Fruit fly (Drosophila melanogaster): ENCODE measurements around the gene CG2004.

The CG2004 gene

DNA sequence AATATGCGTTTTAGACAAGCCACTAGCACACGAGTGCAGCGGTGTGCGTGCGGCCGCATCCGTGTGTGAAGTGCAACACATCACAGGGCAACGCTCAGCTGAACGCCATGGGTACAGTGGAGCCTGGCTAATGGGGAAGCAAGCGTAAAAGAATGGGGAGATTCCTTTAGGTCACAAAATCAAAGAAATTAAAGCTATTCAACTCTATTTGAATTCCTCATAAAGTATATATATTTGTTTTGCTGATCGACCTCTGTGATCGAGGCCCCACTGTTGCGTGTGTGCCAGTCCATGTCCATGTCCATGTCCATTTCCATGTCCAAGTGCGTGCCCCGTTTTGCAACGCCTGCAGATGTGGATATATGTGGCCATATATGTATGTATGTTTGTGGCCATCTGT, 40.6 kb upstream of the CG2004 start (continued):
- peak in 1 of 3 experiments; percentile 43 for TF ChIP-seq lola (GFP tag; optimal IDR thresholded peaks at IDR 0.05)
- TF ChIP-seq CG11504 (tag; optimal IDR thresholded peaks at IDR 0.05): peak; percentile 17
- TF ChIP-seq fd3F (GFP tag; optimal IDR thresholded peaks at IDR 0.05): no peak
- no peak for TF ChIP-seq amos (GFP tag; IDR thresholded peaks at IDR 0.05; ENCODE audit: partially characterized antibody)
- TF ChIP-seq CG16813 (GFP tag; IDR thresholded peaks at IDR 0.05; ENCODE audit: partially characterized antibody): no peak
- TF ChIP-seq CG8924 (tag; optimal IDR thresholded peaks at IDR 0.05): no peak
- TF ChIP-seq CG2875 (GFP tag; optimal IDR thresholded peaks at IDR 0.05): no peak
- 0 out of 2 replicates have a peak, but pooled peaks have one; percentile 31 for TF ChIP-seq CG14667 (GFP tag; IDR thresholded peaks at IDR 0.05)
- no peak for TF ChIP-seq pan (optimal IDR thresholded peaks at IDR 0.05)
- TF ChIP-seq pan (GFP tag; optimal IDR thresholded peaks at IDR 0.05 in 1 of 2, IDR thresholded peaks at IDR 0.05 in 1 of 2): no peak
- no peak for TF ChIP-seq HmgD (GFP tag; optimal IDR thresholded peaks at IDR 0.05)
- peak; percentile 37; the same call in 1 of the 2 replicates for TF ChIP-seq CG1024 (GFP tag; IDR thresholded peaks at IDR 0.05)
- TF ChIP-seq abd-A (tag; optimal IDR thresholded peaks at IDR 0.05): no peak
- no peak for TF ChIP-seq inv (GFP tag; IDR thresholded peaks at IDR 0.05; ENCODE audit: partially characterized antibody)
- TF ChIP-seq jumu (GFP tag; optimal IDR thresholded peaks at IDR 0.05): no peak
- TF ChIP-seq CG34224 (GFP tag; IDR thresholded peaks at IDR 0.05; ENCODE audit: partially characterized antibody): no peak
- no peak for TF ChIP-seq YL-1 (GFP tag; optimal IDR thresholded peaks at IDR 0.05)
- TF ChIP-seq Dp (GFP tag; optimal IDR thresholded peaks at IDR 0.05): no peak
- TF ChIP-seq CG17612 (GFP tag; IDR thresholded peaks at IDR 0.05): no peak
- TF ChIP-seq wek (GFP tag; optimal IDR thresholded peaks at IDR 0.05): no peak
- TF ChIP-seq gfzf (GFP tag; optimal IDR thresholded peaks at IDR 0.05): no peak
- TF ChIP-seq trh (GFP tag; optimal IDR thresholded peaks at IDR 0.05): no peak
- no peak for TF ChIP-seq prd (optimal IDR thresholded peaks at IDR 0.05)
- TF ChIP-seq prd (GFP tag; IDR thresholded peaks at IDR 0.05): peak; percentile 77
- no peak for TF ChIP-seq CG34422 (GFP tag; IDR thresholded peaks at IDR 0.05)
- no peak for TF ChIP-seq CG18619 (GFP tag; optimal IDR thresholded peaks at IDR 0.05)
- no peak for TF ChIP-seq exex (tag; optimal IDR thresholded peaks at IDR 0.05)
- TF ChIP-seq CG1603 (tag; optimal IDR thresholded peaks at IDR 0.05): peak; percentile 51
- TF ChIP-seq sc (optimal IDR thresholded peaks at IDR 0.05): no peak
- no peak for TF ChIP-seq sc (GFP tag; optimal IDR thresholded peaks at IDR 0.05)
- TF ChIP-seq CG16815 (GFP tag; optimal IDR thresholded peaks at IDR 0.05): peak; percentile 4
- no peak for TF ChIP-seq ftz-f1 (GFP tag; optimal IDR thresholded peaks at IDR 0.05)
- no peak for TF ChIP-seq NK7.1 (GFP tag; optimal IDR thresholded peaks at IDR 0.05)
- TF ChIP-seq CG12071 (GFP tag; optimal IDR thresholded peaks at IDR 0.05): no peak
- TF ChIP-seq vfl (GFP tag; optimal IDR thresholded peaks at IDR 0.05): no peak
- TF ChIP-seq CG13424 (tag; optimal IDR thresholded peaks at IDR 0.05): peak; percentile 32
- TF ChIP-seq z (GFP tag; IDR thresholded peaks at IDR 0.05): no peak
- TF ChIP-seq Mad (GFP tag; optimal IDR thresholded peaks at IDR 0.05): no peak
- no peak for TF ChIP-seq CG9437 (GFP tag; optimal IDR thresholded peaks at IDR 0.05)
- no peak for TF ChIP-seq slbo (GFP tag; IDR thresholded peaks at IDR 0.05)
- TF ChIP-seq bigmax (GFP tag; optimal IDR thresholded peaks at IDR 0.05): no peak
- TF ChIP-seq gsb-n (tag; optimal IDR thresholded peaks at IDR 0.05): peak; percentile 17
- peak; percentile 22; the same call in 1 of the 2 replicates for TF ChIP-seq Rx (GFP tag; IDR thresholded peaks at IDR 0.05)
- TF ChIP-seq CG9727 (GFP tag; optimal IDR thresholded peaks at IDR 0.05): peak; percentile 23
- TF ChIP-seq Meics (GFP tag; optimal IDR thresholded peaks at IDR 0.05): no peak
- TF ChIP-seq CG3726 (GFP tag; IDR thresholded peaks at IDR 0.05): peak; percentile 16; the same call in 2 of the 3 replicates
- no peak for TF ChIP-seq en (GFP tag; optimal IDR thresholded peaks at IDR 0.05)
- TF ChIP-seq BtbVII (GFP tag; optimal IDR thresholded peaks at IDR 0.05): no peak
- no peak for TF ChIP-seq tx (GFP tag; optimal IDR thresholded peaks at IDR 0.05)
- no peak for TF ChIP-seq Nf-YC (tag; optimal IDR thresholded peaks at IDR 0.05)
- no peak for TF ChIP-seq mirr (GFP tag; optimal IDR thresholded peaks at IDR 0.05)

Measured in whole organism, embryonic.